Worm (Caenorhabditis elegans) whole organism, L1 larva: ENCODE measurements around the gene zipt-2.3.

Source experiments
- efl-1 ChIP-seq, 4 experiments: fragments of 150-350 bp; optimal IDR thresholded peaks in 3 of 4; peaks in 1 of 4; 1 replicate in 1 of 4; 2 replicates in 3 of 4; lab custom pipeline; 2014; ENCODE audit warnings: missing biosample characterization in 2 of 4, missing genetic modification characterization in 2 of 4, missing genetic modification reagents in 2 of 4
- egl-27 ChIP-seq, 2 experiments: fragments of 150-350 bp in 1 of 2; sonication (generic microtip); optimal IDR thresholded peaks; 3 replicates each; lab custom pipeline; 2017 to 2018; ENCODE audit warnings: missing biosample characterization in 2 of 2, missing genetic modification characterization in 2 of 2, missing genetic modification reagents in 2 of 2
- nhr-71 ChIP-seq: sonication (generic microtip); optimal IDR thresholded peaks from 2 replicates; lab custom pipeline; 2016; ENCODE audit warnings: mild to moderate bottlenecking, missing genetic modification characterization, moderate library complexity, missing compliant biosample characterization
- nhr-76 ChIP-seq: sonication (generic microtip); optimal IDR thresholded peaks from 2 replicates; lab custom pipeline; 2017; ENCODE audit warnings: missing biosample characterization, missing genetic modification characterization
- skn-1 ChIP-seq: fragments of 150-350 bp; optimal IDR thresholded peaks from 2 replicates; lab custom pipeline; 2014; ENCODE audit warnings: missing biosample characterization, missing genetic modification characterization
- snpc-4 ChIP-seq: fragments of 150-350 bp; optimal IDR thresholded peaks from 2 replicates; lab custom pipeline; 2014; ENCODE audit warnings: missing biosample characterization, missing genetic modification characterization
- zag-1 ChIP-seq: fragments of 150-350 bp; optimal IDR thresholded peaks from 2 replicates; lab custom pipeline; 2014; ENCODE audit warnings: missing biosample characterization, missing genetic modification characterization

DNA sequence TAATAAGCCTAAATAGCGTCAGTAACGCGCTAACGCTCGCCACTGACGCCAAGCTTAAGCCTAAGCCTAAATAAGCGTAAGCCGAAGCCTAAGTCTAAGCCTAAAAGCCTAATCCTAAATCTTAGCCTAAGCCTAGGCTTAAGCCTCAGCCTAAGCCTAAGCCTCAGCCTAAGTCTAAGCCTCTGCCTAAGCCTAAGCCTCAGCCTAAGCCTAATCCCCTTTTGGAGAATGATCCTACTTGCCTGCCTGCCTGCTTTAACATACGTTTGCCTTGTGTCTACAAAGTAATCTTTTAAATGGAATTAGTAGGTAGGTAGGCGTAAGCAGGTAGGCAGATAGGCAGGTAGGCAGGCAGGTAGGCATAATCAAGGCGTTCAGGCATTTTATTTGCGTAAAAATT lies 346 bp downstream of the zipt-2.3 start:
- TF ChIP-seq zag-1 (tag; lab: Kevin White, UChicago) (no peak), skn-1 (tag; lab: Kevin White, UChicago) (no peak), nhr-76 (tag; lab: Kevin White, UChicago) (no peak), snpc-4 (tag; lab: Kevin White, UChicago) (no peak), egl-27 (tag; optimal IDR thresholded peaks at IDR 0.05; lab: Kevin White, UChicago) (no peak), nhr-71 (tag; lab: Kevin White, UChicago) (no peak), efl-1 (optimal IDR thresholded peaks at IDR 0.05; lab: Kevin White, UChicago) (no peak), efl-1 (GFP tag; optimal IDR thresholded peaks at IDR 0.05 in 1 of 2; lab: Kevin White, UChicago) (no peak)
